Fruit fly (Drosophila melanogaster): Measurements from ENCODE around the gene fd3F.

The fd3F gene

dm6 chrX:3780884-3781283, 21.2 kb upstream of the fd3F start (continued):
- TF ChIP-seq Rx (GFP tag; IDR thresholded peaks at IDR 0.05) (no peak), CG10274 (GFP tag; optimal IDR thresholded peaks at IDR 0.05) (no peak), Poxn (GFP tag; IDR thresholded peaks at IDR 0.05) (no peak), CG30020 (tag; optimal IDR thresholded peaks at IDR 0.05) (no peak), fru (optimal IDR thresholded peaks at IDR 0.05) (no peak), peb (GFP tag; IDR thresholded peaks at IDR 0.05) (no peak), CG12942 (GFP tag; optimal IDR thresholded peaks at IDR 0.05) (no peak), ab (GFP tag; optimal IDR thresholded peaks at IDR 0.05) (no peak), CG2712 (tag; optimal IDR thresholded peaks at IDR 0.05) (peak; percentile 27), gfzf (GFP tag; optimal IDR thresholded peaks at IDR 0.05) (peak; percentile 17), ftz-f1 (GFP tag; optimal IDR thresholded peaks at IDR 0.05) (peak; percentile 29), CG12236 (GFP tag; optimal IDR thresholded peaks at IDR 0.05) (no peak), Hey (tag; optimal IDR thresholded peaks at IDR 0.05) (no peak), Fer1 (GFP tag; optimal IDR thresholded peaks at IDR 0.05) (peak; percentile 50), jumu (GFP tag; optimal IDR thresholded peaks at IDR 0.05) (peak; percentile 42), odd (GFP tag; optimal IDR thresholded peaks at IDR 0.05) (no peak), CG8924 (tag; optimal IDR thresholded peaks at IDR 0.05) (peak; percentile 70), prd (optimal IDR thresholded peaks at IDR 0.05) (no peak), prd (GFP tag; IDR thresholded peaks at IDR 0.05) (no peak), grn (GFP tag; optimal IDR thresholded peaks at IDR 0.05) (no peak), aop (GFP tag; IDR thresholded peaks at IDR 0.05) (no peak), vvl (GFP tag; IDR thresholded peaks at IDR 0.05) (0 out of 2 replicates have a peak, but pooled peaks have one; percentile 51), CG6683 (GFP tag; optimal IDR thresholded peaks at IDR 0.05) (no peak), CG18619 (GFP tag; optimal IDR thresholded peaks at IDR 0.05) (no peak), seq (GFP tag; IDR thresholded peaks at IDR 0.05) (no peak), Atf6 (GFP tag; IDR thresholded peaks at IDR 0.05) (0 out of 2 replicates have a peak, but pooled peaks have one; percentile 20), CG11093 (GFP tag; IDR thresholded peaks at IDR 0.05) (no peak), ewg (GFP tag; optimal IDR thresholded peaks at IDR 0.05) (peak; percentile 26), CG42726 (GFP tag; IDR thresholded peaks at IDR 0.05; ENCODE audit: partially characterized antibody) (0 out of 2 replicates have a peak, but pooled peaks have one; percentile 8), H2.0 (GFP tag; IDR thresholded peaks at IDR 0.05) (no peak), bcd (GFP tag; optimal IDR thresholded peaks at IDR 0.05) (no peak), CG4328 (GFP tag; optimal IDR thresholded peaks at IDR 0.05) (no peak), h (optimal IDR thresholded peaks at IDR 0.05) (no peak), chn (GFP tag; optimal IDR thresholded peaks at IDR 0.05) (peak; percentile 47), zen (tag; optimal IDR thresholded peaks at IDR 0.05) (peak; percentile 11), Myb (GFP tag; optimal IDR thresholded peaks at IDR 0.05) (peak; percentile 25), HLHmδ (GFP tag; optimal IDR thresholded peaks at IDR 0.05) (peak; percentile 63), CG31365 (tag; optimal IDR thresholded peaks at IDR 0.05) (no peak), tin (GFP tag; optimal IDR thresholded peaks at IDR 0.05) (peak; percentile 2), MTF-1 (GFP tag; optimal IDR thresholded peaks at IDR 0.05; ENCODE audit: borderline replicate concordance) (no peak), CG2678 (tag; optimal IDR thresholded peaks at IDR 0.05) (no peak), nmo (GFP tag; optimal IDR thresholded peaks at IDR 0.05) (peak; percentile 46), CG3407 (GFP tag; optimal IDR thresholded peaks at IDR 0.05) (no peak), row (GFP tag; IDR thresholded peaks at IDR 0.05) (peak; percentile 17; the same call in 1 of the 3 replicates), croc (GFP tag; conservative IDR thresholded peaks at IDR 0.05) (no peak), Usf (GFP tag; optimal IDR thresholded peaks at IDR 0.05) (no peak), Lhr (GFP tag; optimal IDR thresholded peaks at IDR 0.05) (peak; percentile 48), bowl (GFP tag; IDR thresholded peaks at IDR 0.05) (no peak), dysf (GFP tag; IDR thresholded peaks at IDR 0.05) (no peak), CG33213 (GFP tag; optimal IDR thresholded peaks at IDR 0.05) (peak; percentile 33), CG9876 (GFP tag; optimal IDR thresholded peaks at IDR 0.05) (no peak), CG6272 (GFP tag; IDR thresholded peaks at IDR 0.05) (no peak), ase (GFP tag; IDR thresholded peaks at IDR 0.05) (no peak)

Measured in whole organism, embryonic.